Worm (Caenorhabditis elegans) whole organism, midembryonic: ENCODE measurements around the gene clip-1.

Source experiments
- flt-1 ChIP-seq: fragments of 200-800 bp; sonication (Bioruptor generic); IDR thresholded peaks from 2 replicates; pipeline ENCODE4 v1.3.6; 2022; ENCODE audit warnings: missing genetic modification characterization, missing compliant biosample characterization
- klf-2 ChIP-seq: fragments of 200-800 bp; sonication (Bioruptor generic); conservative IDR thresholded peaks from 2 replicates; pipeline ENCODE4 v1.3.6; 2022; ENCODE audit warnings: missing genetic modification reagents, missing genetic modification characterization, missing compliant biosample characterization
- ref-1 ChIP-seq: fragments of 200-800 bp; sonication (Bioruptor generic); conservative IDR thresholded peaks from 2 replicates; pipeline ENCODE4 v1.3.6; 2022; ENCODE audit warnings: missing genetic modification reagents, missing genetic modification characterization, missing compliant biosample characterization
- ztf-23 ChIP-seq: fragments of 200-800 bp; sonication (Bioruptor generic); IDR thresholded peaks from 2 replicates; pipeline ENCODE4 v1.3.6; 2022; ENCODE audit warnings: missing genetic modification reagents, missing genetic modification characterization, missing compliant biosample characterization

DNA sequence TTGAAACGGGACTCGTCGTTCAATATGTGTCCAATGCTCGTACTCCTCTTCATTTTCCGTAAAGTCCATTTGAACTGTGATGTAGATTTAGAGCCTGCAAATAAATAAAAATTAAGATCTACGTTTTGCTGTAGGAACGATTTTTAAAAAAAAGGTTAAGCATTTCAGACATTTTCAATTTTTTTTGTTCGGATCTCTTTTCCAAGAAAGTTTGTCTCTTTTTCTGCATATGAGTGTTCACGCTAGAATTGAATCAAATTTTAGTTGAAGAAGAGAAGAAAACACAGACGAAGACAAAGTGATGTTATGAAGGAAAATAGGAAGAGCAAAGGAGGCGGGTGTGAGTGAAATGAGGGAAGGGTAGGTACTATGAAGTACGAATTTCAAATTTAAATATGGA lies 53.5 kb downstream of the clip-1 start, which contains the start of gene npr-29:
- TF ChIP-seq ztf-23 (no peak), flt-1 (no peak), ref-1 (no peak), klf-2 (GFP tag; lab: Robert Waterston, UW) (no peak)
